Fruit fly (Drosophila melanogaster) whole organism, embryonic: Measurements from ENCODE around the gene Rlb1.

Experiments
- Adf1 ChIP-seq: fragments of 200-800 bp; sonication (Bioruptor generic); IDR thresholded peaks from 2 replicates; pipeline ENCODE4 v1.3.6; 2022; ENCODE audit warnings: missing biosample characterization, missing genetic modification characterization
- CG10366 ChIP-seq: fragments of 200-800 bp; sonication (Bioruptor generic); IDR thresholded peaks from 2 replicates; pipeline ENCODE4 v1.3.6; 2022; ENCODE audit warnings: missing biosample characterization, missing genetic modification characterization
- CG10565 ChIP-seq: fragments of 200-800 bp; sonication (Bioruptor generic); optimal IDR thresholded peaks from 3 replicates; lab custom pipeline; 2016; ENCODE audit warnings: missing biosample characterization, mild to moderate bottlenecking, missing genetic modification characterization
- CG11504 ChIP-seq: fragments of 200-800 bp; sonication (Bioruptor generic); optimal IDR thresholded peaks from 3 replicates; lab custom pipeline; 2019; ENCODE audit warnings: missing biosample characterization, mild to moderate bottlenecking, missing genetic modification characterization, moderate library complexity
- CG12104 ChIP-seq: fragments of 200-800 bp; sonication (Bioruptor generic); optimal IDR thresholded peaks from 3 replicates; lab custom pipeline; 2016; ENCODE audit warnings: missing biosample characterization, missing genetic modification characterization
- CG12236 ChIP-seq: fragments of 200-800 bp; sonication (Bioruptor generic); optimal IDR thresholded peaks from 2 replicates; lab custom pipeline; 2016; ENCODE audit warnings: missing biosample characterization, missing genetic modification characterization
- CG12659 ChIP-seq: fragments of 200-800 bp; sonication (Bioruptor generic); optimal IDR thresholded peaks from 3 replicates; lab custom pipeline; 2017; ENCODE audit warnings: mild to moderate bottlenecking, missing biosample characterization, missing genetic modification reagents, missing genetic modification characterization
- CG13894 ChIP-seq: fragments of 200-800 bp; sonication (Bioruptor generic); optimal IDR thresholded peaks from 3 replicates; lab custom pipeline; 2018; ENCODE audit warnings: missing biosample characterization, mild to moderate bottlenecking, missing genetic modification characterization, moderate library complexity
- CG14667 ChIP-seq: fragments of 200-800 bp; sonication (Bioruptor generic); IDR thresholded peaks from 2 replicates; pipeline ENCODE4 v1.3.6; 2022; ENCODE audit warnings: missing biosample characterization, missing genetic modification characterization
- CG14710 ChIP-seq: fragments of 200-800 bp; sonication (Bioruptor generic); optimal IDR thresholded peaks from 3 replicates; lab custom pipeline; 2019; ENCODE audit warnings: missing biosample characterization, mild to moderate bottlenecking, missing genetic modification characterization, moderate library complexity
- CG15601 ChIP-seq: fragments of 200-800 bp; sonication (Bioruptor generic); optimal IDR thresholded peaks from 3 replicates; lab custom pipeline; 2019; ENCODE audit warnings: missing biosample characterization, mild to moderate bottlenecking, missing genetic modification characterization, moderate library complexity
- CG17829 ChIP-seq: fragments of 200-800 bp; optimal IDR thresholded peaks from 2 replicates; lab custom pipeline; 2019; ENCODE audit warnings: missing biosample characterization, mild to moderate bottlenecking, missing genetic modification characterization, moderate library complexity
- CG18011 ChIP-seq: fragments of 200-800 bp; sonication (Bioruptor generic); optimal IDR thresholded peaks from 2 replicates; lab custom pipeline; 2017; ENCODE audit warnings: missing biosample characterization, missing genetic modification characterization, mild to moderate bottlenecking, moderate library complexity, missing genotype
- CG2129 ChIP-seq: fragments of 200-800 bp; sonication (Bioruptor generic); IDR thresholded peaks from 2 replicates; pipeline ENCODE4 v1.3.6; 2022; ENCODE audit warnings: missing biosample characterization, missing genetic modification characterization; ENCODE audit not compliant: partially characterized antibody
- CG42726 ChIP-seq: fragments of 200-800 bp; sonication (Bioruptor generic); IDR thresholded peaks from 2 replicates; pipeline ENCODE4 v1.3.6; 2022; ENCODE audit warnings: missing biosample characterization, missing genetic modification characterization; ENCODE audit not compliant: partially characterized antibody
- CG4328 ChIP-seq: fragments of 200-800 bp; sonication (Bioruptor generic); optimal IDR thresholded peaks from 3 replicates; lab custom pipeline; 2017; ENCODE audit warnings: missing biosample characterization, missing genetic modification reagents, missing genetic modification characterization
- CG8944 ChIP-seq: fragments of 200-800 bp; sonication (Bioruptor generic); optimal IDR thresholded peaks from 3 replicates; lab custom pipeline; 2016; ENCODE audit warnings: missing biosample characterization, missing genetic modification characterization
- CHES-1-like ChIP-seq: fragments of 200-800 bp; sonication (Bioruptor generic); optimal IDR thresholded peaks from 2 replicates; lab custom pipeline; 2016; ENCODE audit warnings: missing biosample characterization, missing genetic modification characterization
- CkIIα-i1 ChIP-seq: fragments of 200-800 bp; sonication (Bioruptor generic); IDR thresholded peaks from 2 replicates; pipeline ENCODE4 v1.3.6; 2022; ENCODE audit warnings: missing biosample characterization, missing genetic modification characterization
- D ChIP-seq, 2 experiments: fragments of 200-800 bp in 1 of 2; fragments of >200 bp in 1 of 2; sonication (Bioruptor generic) in 1 of 2; optimal IDR thresholded peaks; 2 replicates in 1 of 2; 3 replicates in 1 of 2; lab custom pipeline; 2017; ENCODE audit warnings: mild to moderate bottlenecking in 1 of 2, missing biosample characterization in 1 of 2, missing genetic modification characterization in 1 of 2, missing genetic modification reagents in 1 of 2
- Dad ChIP-seq: fragments of 200-800 bp; sonication (Bioruptor generic); optimal IDR thresholded peaks from 3 replicates; lab custom pipeline; 2016; ENCODE audit warnings: missing biosample characterization, missing genetic modification characterization
- Dbx ChIP-seq: fragments of 200-800 bp; sonication (Bioruptor generic); IDR thresholded peaks from 3 replicates; pipeline ENCODE4 v1.3.6; 2022; ENCODE audit warnings: missing biosample characterization, missing genetic modification characterization
- Deaf1 ChIP-seq: fragments of 200-800 bp; optimal IDR thresholded peaks from 3 replicates; lab custom pipeline; 2019; ENCODE audit warnings: missing biosample characterization, mild to moderate bottlenecking, missing genetic modification characterization, moderate library complexity
- Hr3 ChIP-seq: fragments of 200-800 bp; sonication (Bioruptor generic); optimal IDR thresholded peaks from 3 replicates; lab custom pipeline; 2016; ENCODE audit warnings: missing biosample characterization, missing genetic modification characterization
- Hsf ChIP-seq: fragments of 200-800 bp; sonication (Bioruptor generic); optimal IDR thresholded peaks from 3 replicates; lab custom pipeline; 2016; ENCODE audit warnings: missing biosample characterization, missing genetic modification characterization
- NC2β ChIP-seq: fragments of 200-800 bp; sonication (Bioruptor generic); optimal IDR thresholded peaks from 2 replicates; lab custom pipeline; 2016; ENCODE audit warnings: missing biosample characterization, missing genetic modification characterization
- Opbp ChIP-seq: fragments of 200-800 bp; sonication (Bioruptor generic); IDR thresholded peaks from 3 replicates; pipeline ENCODE4 v1.3.6; 2022; ENCODE audit warnings: missing biosample characterization, missing genetic modification characterization; ENCODE audit not compliant: partially characterized antibody
- Sry-β ChIP-seq: fragments of 200-800 bp; sonication (Bioruptor generic); optimal IDR thresholded peaks from 2 replicates; lab custom pipeline; 2018; ENCODE audit warnings: missing biosample characterization, mild to moderate bottlenecking, missing genetic modification characterization, moderate library complexity
- aop ChIP-seq: fragments of 200-800 bp; sonication (Bioruptor generic); IDR thresholded peaks from 2 replicates; pipeline ENCODE4 v1.3.6; 2022; ENCODE audit warnings: missing biosample characterization, missing genetic modification characterization
- bbx ChIP-seq: fragments of 200-800 bp; sonication (Bioruptor generic); IDR thresholded peaks from 2 replicates; pipeline ENCODE4 v1.3.6; 2022; ENCODE audit warnings: missing biosample characterization, missing genetic modification characterization; ENCODE audit not compliant: partially characterized antibody
- bowl ChIP-seq: fragments of 200-800 bp; sonication (Bioruptor generic); IDR thresholded peaks from 2 replicates; pipeline ENCODE4 v1.3.6; 2022; ENCODE audit warnings: missing biosample characterization, missing genetic modification characterization
- chm ChIP-seq: fragments of 200-800 bp; sonication (Bioruptor generic); IDR thresholded peaks from 2 replicates; pipeline ENCODE4 v1.3.6; 2022; ENCODE audit warnings: missing biosample characterization, missing genetic modification characterization
- dimm ChIP-seq: fragments of 200-800 bp; sonication (Bioruptor generic); IDR thresholded peaks from 2 replicates; pipeline ENCODE4 v1.3.6; 2022; ENCODE audit warnings: missing biosample characterization, missing genetic modification characterization
- hb ChIP-seq: fragments of 200-800 bp; sonication (Bioruptor generic); IDR thresholded peaks from 3 replicates; pipeline ENCODE4 v1.3.6; 2022; ENCODE audit warnings: missing biosample characterization, missing genetic modification characterization; ENCODE audit not compliant: partially characterized antibody
- ken ChIP-seq: fragments of 200-800 bp; sonication (Bioruptor generic); IDR thresholded peaks from 3 replicates; pipeline ENCODE4 v1.3.6; 2022; ENCODE audit warnings: missing biosample characterization, missing genetic modification characterization
- mirr ChIP-seq: fragments of 200-800 bp; sonication (Bioruptor generic); optimal IDR thresholded peaks from 3 replicates; lab custom pipeline; 2018; ENCODE audit warnings: missing biosample characterization, mild to moderate bottlenecking, missing genetic modification characterization
- pan ChIP-seq, 4 experiments: fragments of >200 bp in 3 of 4; fragments of 200-800 bp in 1 of 4; sonication (Bioruptor generic) in 1 of 4; optimal IDR thresholded peaks in 3 of 4; IDR thresholded peaks in 1 of 4; 2 replicates each; pipeline versions ENCODE4 v1.3.6 to Lab custom; 2017 to 2022; ENCODE audit warnings: missing biosample characterization in 2 of 4, missing genetic modification characterization in 2 of 4, mixed read lengths in 1 of 4
- pfk ChIP-seq: fragments of 200-800 bp; sonication (Bioruptor generic); optimal IDR thresholded peaks from 2 replicates; lab custom pipeline; 2018; ENCODE audit warnings: missing biosample characterization, mild to moderate bottlenecking, missing genetic modification characterization, moderate library complexity
- pros ChIP-seq: fragments of 200-800 bp; sonication (Bioruptor generic); optimal IDR thresholded peaks from 3 replicates; lab custom pipeline; 2019; ENCODE audit warnings: missing biosample characterization, mild to moderate bottlenecking, missing genetic modification characterization, moderate library complexity
- pzg ChIP-seq: fragments of 200-800 bp; sonication (Bioruptor generic); optimal IDR thresholded peaks from 3 replicates; lab custom pipeline; 2018; ENCODE audit warnings: missing biosample characterization, mild to moderate bottlenecking, missing genetic modification characterization, moderate library complexity
- sd ChIP-seq: fragments of 200-800 bp; sonication (Bioruptor generic); optimal IDR thresholded peaks from 3 replicates; lab custom pipeline; 2018; ENCODE audit warnings: missing biosample characterization, mild to moderate bottlenecking, missing genetic modification characterization, moderate library complexity
- sug ChIP-seq: fragments of 200-800 bp; optimal IDR thresholded peaks from 2 replicates; lab custom pipeline; 2019; ENCODE audit warnings: missing biosample characterization, mild to moderate bottlenecking, missing genetic modification characterization, moderate library complexity
- tna ChIP-seq: fragments of 200-800 bp; sonication (Bioruptor generic); IDR thresholded peaks from 2 replicates; pipeline ENCODE4 v1.3.6; 2022; ENCODE audit warnings: missing biosample characterization, missing genetic modification characterization; ENCODE audit not compliant: partially characterized antibody
- twi ChIP-seq: fragments of 200-800 bp; optimal IDR thresholded peaks from 2 replicates; lab custom pipeline; 2019; ENCODE audit warnings: missing biosample characterization, mild to moderate bottlenecking, missing genetic modification characterization, moderate library complexity
- unc-4 ChIP-seq: fragments of 200-800 bp; sonication (Bioruptor generic); IDR thresholded peaks from 2 replicates; pipeline ENCODE4 v1.3.6; 2022; ENCODE audit warnings: missing biosample characterization, missing genetic modification characterization; ENCODE audit not compliant: partially characterized antibody
- yki ChIP-seq: fragments of >200 bp; optimal IDR thresholded peaks from 3 replicates; lab custom pipeline; 2018
- z ChIP-seq: fragments of 200-800 bp; sonication (Bioruptor generic); IDR thresholded peaks from 3 replicates; pipeline ENCODE4 v1.3.6; 2022; ENCODE audit warnings: missing biosample characterization, missing genetic modification characterization

Rlb1 gene

DNA sequence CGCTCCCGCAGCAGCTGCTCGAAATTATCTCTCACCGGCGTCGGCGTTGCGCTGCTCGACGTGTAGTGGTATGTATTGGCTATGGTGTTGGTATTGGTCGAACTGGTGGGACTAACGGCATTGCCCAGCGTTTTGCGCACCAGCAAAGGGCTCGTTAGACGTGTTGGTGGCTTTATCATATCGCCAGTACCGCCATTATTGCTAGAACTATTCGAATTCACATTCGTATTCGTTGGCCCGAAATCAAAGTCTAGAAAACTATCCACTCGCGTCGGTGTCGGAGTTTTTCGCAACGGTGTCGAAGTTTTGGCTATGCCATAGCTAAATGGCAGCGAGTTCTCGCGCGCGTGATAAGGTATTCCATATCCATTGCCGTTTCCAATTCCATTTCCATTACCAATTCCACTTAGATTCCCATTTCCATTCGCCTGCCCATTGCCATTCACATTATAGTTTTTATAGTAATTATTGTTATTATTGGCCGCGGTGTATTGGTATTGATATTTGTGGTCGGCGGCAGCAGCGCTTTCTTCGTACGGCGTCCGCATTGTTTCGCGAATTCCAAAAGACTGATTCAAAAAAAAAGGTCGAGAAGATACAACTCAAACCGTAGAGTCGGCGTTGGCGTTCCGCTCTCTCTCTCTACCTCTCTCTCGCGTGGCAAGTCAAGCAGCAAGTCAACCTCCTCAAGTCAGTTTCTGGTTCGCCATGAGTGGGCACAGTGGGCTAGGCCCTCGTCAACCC, 19.5 kb downstream of the Rlb1 start, which contains the start of gene by (continued):
- TF ChIP-seq unc-4 (GFP tag; lab: Robert Waterston, UW) (0 out of 2 replicates have a peak, but pooled peaks have one; percentile 17), CG11504 (no peak), Sry-β (no peak), pfk (peak; percentile 19), bowl (no peak), Dbx (GFP tag; lab: Robert Waterston, UW) (no peak), tna (peak; percentile 8; the same call in 1 of the 2 replicates), Deaf1 (tag; lab: Kevin White, UChicago) (peak; percentile 51), pzg (no peak), CG10366 (GFP tag; lab: Robert Waterston, UW) (no peak), Dad (GFP tag; lab: Kevin White, UChicago) (no peak), CkIIα-i1 (GFP tag; lab: Robert Waterston, UW) (no peak), CG18011 (GFP tag; lab: Kevin White, UChicago) (no peak), sug (tag; lab: Kevin White, UChicago) (peak; percentile 52), z (GFP tag; lab: Robert Waterston, UW) (peak; percentile 58; the same call in 1 of the 3 replicates), CG13894 (tag; lab: Kevin White, UChicago) (peak; percentile 19), NC2β (GFP tag; lab: Kevin White, UChicago) (no peak), CHES-1-like (GFP tag; lab: Kevin White, UChicago) (no peak), CG12104 (GFP tag; lab: Kevin White, UChicago) (no peak), CG4328 (GFP tag; lab: Kevin White, UChicago) (no peak), CG2129 (GFP tag; lab: Robert Waterston, UW) (no peak), pan (optimal IDR thresholded peaks at IDR 0.05; lab: Kevin White, UChicago) (no peak), pan (GFP tag; optimal IDR thresholded peaks at IDR 0.05 in 1 of 2, IDR thresholded peaks at IDR 0.05 in 1 of 2) (no peak), Hsf (GFP tag; lab: Kevin White, UChicago) (no peak), D (optimal IDR thresholded peaks at IDR 0.05; lab: Kevin White, UChicago) (no peak), D (GFP tag; optimal IDR thresholded peaks at IDR 0.05; lab: Kevin White, UChicago) (no peak), twi (tag; lab: Kevin White, UChicago) (no peak), CG17829 (tag; lab: Kevin White, UChicago) (no peak), aop (GFP tag; lab: Robert Waterston, UW) (no peak), Adf1 (GFP tag; lab: Robert Waterston, UW) (peak; percentile 38; the same call in 1 of the 2 replicates), CG14667 (no peak), bbx (GFP tag; lab: Robert Waterston, UW) (peak; percentile 38; the same call in 1 of the 2 replicates), sd (peak; percentile 83), hb (GFP tag; lab: Robert Waterston, UW) (no peak), chm (GFP tag; lab: Robert Waterston, UW) (peak; percentile 14; the same call in 1 of the 2 replicates), dimm (GFP tag; lab: Robert Waterston, UW) (no peak), CG42726 (GFP tag; lab: Robert Waterston, UW) (0 out of 2 replicates have a peak, but pooled peaks have one; percentile 26), ken (GFP tag; lab: Robert Waterston, UW) (no peak), CG10565 (no peak), mirr (GFP tag; lab: Kevin White, UChicago) (peak; percentile 16), yki (lab: Kevin White, UChicago) (no peak), CG14710 (tag; lab: Kevin White, UChicago) (no peak), CG15601 (tag; lab: Kevin White, UChicago) (no peak), CG12659 (no peak), Hr3 (GFP tag; lab: Kevin White, UChicago) (no peak), Opbp (GFP tag; lab: Robert Waterston, UW) (no peak), CG8944 (GFP tag; lab: Kevin White, UChicago) (no peak), pros (GFP tag; lab: Kevin White, UChicago) (no peak), CG12236 (GFP tag; lab: Kevin White, UChicago) (no peak)
